Fruit fly (Drosophila melanogaster) whole organism, embryonic: ENCODE measurements around the gene CG33110.

ENCODE experiments used
- Aef1 ChIP-seq: fragments of 200-800 bp; sonication (Bioruptor generic); IDR thresholded peaks from 3 replicates; pipeline ENCODE4 v1.3.6; 2022; ENCODE audit warnings: missing biosample characterization, missing genetic modification characterization
- Atf6 ChIP-seq: fragments of 200-800 bp; sonication (Bioruptor generic); IDR thresholded peaks from 2 replicates; pipeline ENCODE4 v1.3.6; 2022; ENCODE audit warnings: missing biosample characterization, missing genetic modification characterization
- B-H2 ChIP-seq: fragments of 200-800 bp; sonication (Bioruptor generic); optimal IDR thresholded peaks from 2 replicates; lab custom pipeline; 2018; ENCODE audit warnings: missing biosample characterization, mild to moderate bottlenecking, missing genetic modification characterization
- CG10654 ChIP-seq: fragments of 200-800 bp; sonication (Bioruptor generic); optimal IDR thresholded peaks from 2 replicates; lab custom pipeline; 2016; ENCODE audit warnings: missing biosample characterization, missing genetic modification characterization
- CG12219 ChIP-seq: fragments of 200-800 bp; sonication (Bioruptor generic); optimal IDR thresholded peaks from 3 replicates; lab custom pipeline; 2018; ENCODE audit warnings: missing biosample characterization, mild to moderate bottlenecking, missing genetic modification characterization
- CG1233 ChIP-seq: fragments of 200-800 bp; sonication (Bioruptor generic); optimal IDR thresholded peaks from 4 replicates; lab custom pipeline; 2018; ENCODE audit warnings: missing biosample characterization, mild to moderate bottlenecking, missing genetic modification characterization
- CG12391 ChIP-seq: fragments of 200-800 bp; sonication (Bioruptor generic); optimal IDR thresholded peaks from 3 replicates; lab custom pipeline; 2018; ENCODE audit warnings: missing biosample characterization, mild to moderate bottlenecking, missing genetic modification characterization, moderate library complexity
- CG12744 ChIP-seq: fragments of 200-800 bp; sonication (Bioruptor generic); optimal IDR thresholded peaks from 2 replicates; lab custom pipeline; 2016; ENCODE audit warnings: missing biosample characterization, missing genetic modification characterization
- CG17186 ChIP-seq: fragments of 200-800 bp; sonication (Bioruptor generic); optimal IDR thresholded peaks from 3 replicates; lab custom pipeline; 2017; ENCODE audit warnings: missing biosample characterization, missing genetic modification reagents, missing genetic modification characterization
- CG17912 ChIP-seq: fragments of 200-800 bp; sonication (Bioruptor generic); optimal IDR thresholded peaks from 2 replicates; lab custom pipeline; 2018; ENCODE audit warnings: missing biosample characterization, mild to moderate bottlenecking, missing genetic modification characterization
- CG18764 ChIP-seq: fragments of 200-800 bp; sonication (Bioruptor generic); optimal IDR thresholded peaks from 3 replicates; lab custom pipeline; 2016; ENCODE audit warnings: missing biosample characterization, missing genetic modification characterization
- CG2129 ChIP-seq: fragments of 200-800 bp; sonication (Bioruptor generic); IDR thresholded peaks from 2 replicates; pipeline ENCODE4 v1.3.6; 2022; ENCODE audit warnings: missing biosample characterization, missing genetic modification characterization; ENCODE audit not compliant: partially characterized antibody
- CG2202 ChIP-seq: fragments of 200-800 bp; sonication (Bioruptor generic); optimal IDR thresholded peaks from 2 replicates; lab custom pipeline; 2018; ENCODE audit warnings: missing biosample characterization, mild to moderate bottlenecking, missing genetic modification characterization
- CG3065 ChIP-seq: fragments of 200-800 bp; sonication (Bioruptor generic); optimal IDR thresholded peaks from 2 replicates; lab custom pipeline; 2016; ENCODE audit warnings: missing biosample characterization, missing genetic modification characterization
- CG31365 ChIP-seq: fragments of 200-800 bp; sonication (Bioruptor generic); optimal IDR thresholded peaks from 2 replicates; lab custom pipeline; 2018; ENCODE audit warnings: missing biosample characterization, mild to moderate bottlenecking, missing genetic modification characterization
- CG31441 ChIP-seq: fragments of 200-800 bp; sonication (Bioruptor generic); IDR thresholded peaks from 2 replicates; pipeline ENCODE4 v1.3.6; 2022; ENCODE audit warnings: missing biosample characterization, missing genetic modification characterization
- CG3163 ChIP-seq: fragments of 200-800 bp; sonication (Bioruptor generic); optimal IDR thresholded peaks from 3 replicates; lab custom pipeline; 2016; ENCODE audit warnings: missing biosample characterization, missing genetic modification characterization
- CG32772 ChIP-seq: fragments of 200-800 bp; sonication (Bioruptor generic); IDR thresholded peaks from 2 replicates; pipeline ENCODE4 v1.3.6; 2022; ENCODE audit warnings: missing biosample characterization, missing genetic modification characterization
- CG34376 ChIP-seq: fragments of 200-800 bp; sonication (Bioruptor generic); optimal IDR thresholded peaks from 2 replicates; lab custom pipeline; 2018; ENCODE audit warnings: missing biosample characterization, mild to moderate bottlenecking, missing genetic modification characterization
- CG4424 ChIP-seq: fragments of 200-800 bp; sonication (Bioruptor generic); optimal IDR thresholded peaks from 3 replicates; lab custom pipeline; 2016; ENCODE audit warnings: missing biosample characterization, missing genetic modification characterization
- CG4730 ChIP-seq: fragments of 200-800 bp; sonication (Bioruptor generic); IDR thresholded peaks from 2 replicates; pipeline ENCODE4 v1.3.6; 2022; ENCODE audit warnings: missing biosample characterization, missing genetic modification characterization
- CG6683 ChIP-seq: fragments of 200-800 bp; sonication (Bioruptor generic); optimal IDR thresholded peaks from 2 replicates; lab custom pipeline; 2017; ENCODE audit warnings: missing biosample characterization, mild to moderate bottlenecking, missing genetic modification characterization, missing genetic modification reagents
- CG7271 ChIP-seq: fragments of 200-800 bp; sonication (Bioruptor generic); optimal IDR thresholded peaks from 2 replicates; lab custom pipeline; 2018; ENCODE audit warnings: missing biosample characterization, mild to moderate bottlenecking, missing genetic modification characterization, moderate library complexity
- CG7556 ChIP-seq: fragments of 200-800 bp; sonication (Bioruptor generic); optimal IDR thresholded peaks from 2 replicates; lab custom pipeline; 2017; ENCODE audit warnings: missing biosample characterization, mild to moderate bottlenecking, missing genetic modification characterization
- CG7963 ChIP-seq: fragments of 200-800 bp; sonication (Bioruptor generic); IDR thresholded peaks from 3 replicates; pipeline ENCODE4 v1.3.6; 2022; ENCODE audit warnings: missing biosample characterization, missing genetic modification characterization; ENCODE audit not compliant: partially characterized antibody
- Camta ChIP-seq: fragments of 200-800 bp; sonication (Bioruptor generic); optimal IDR thresholded peaks from 2 replicates; lab custom pipeline; 2016; ENCODE audit warnings: missing biosample characterization, missing genetic modification characterization
- Dad ChIP-seq: fragments of 200-800 bp; sonication (Bioruptor generic); optimal IDR thresholded peaks from 3 replicates; lab custom pipeline; 2016; ENCODE audit warnings: missing biosample characterization, missing genetic modification characterization
- Dek ChIP-seq: fragments of 200-800 bp; sonication (Bioruptor generic); optimal IDR thresholded peaks from 3 replicates; lab custom pipeline; 2019; ENCODE audit warnings: missing biosample characterization, mild to moderate bottlenecking, missing genetic modification characterization, moderate library complexity
- Dip3 ChIP-seq: fragments of 200-800 bp; sonication (Bioruptor generic); optimal IDR thresholded peaks from 3 replicates; lab custom pipeline; 2016; ENCODE audit warnings: missing biosample characterization, missing genetic modification characterization
- Ets65A ChIP-seq: fragments of 200-800 bp; sonication (Bioruptor generic); peaks from one replicate; lab custom pipeline; 2016; ENCODE audit warnings: missing biosample characterization, missing genetic modification characterization
- Fer3 ChIP-seq: fragments of 200-800 bp; sonication (Bioruptor generic); optimal IDR thresholded peaks from 2 replicates; lab custom pipeline; 2018; ENCODE audit warnings: missing biosample characterization, mild to moderate bottlenecking, missing genetic modification characterization, moderate library complexity
- Hr78 ChIP-seq, 2 experiments: fragments of 200-800 bp in 1 of 2; fragments of >200 bp in 1 of 2; sonication (Bioruptor generic) in 1 of 2; optimal IDR thresholded peaks; 2 replicates each; lab custom pipeline; 2017 to 2019; ENCODE audit warnings: missing biosample characterization in 2 of 2, missing genetic modification characterization in 2 of 2, mild to moderate bottlenecking in 1 of 2, moderate library complexity in 1 of 2
- MBD-R2 ChIP-seq: fragments of 200-800 bp; sonication (Bioruptor generic); IDR thresholded peaks from 2 replicates; pipeline ENCODE4 v1.3.6; 2022; ENCODE audit warnings: missing biosample characterization, missing genetic modification characterization
- MTF-1 ChIP-seq: fragments of 200-800 bp; sonication (Bioruptor generic); optimal IDR thresholded peaks from 2 replicates; lab custom pipeline; 2018; ENCODE audit warnings: missing biosample characterization, mild to moderate bottlenecking, missing genetic modification characterization, borderline replicate concordance
- Nf-YC ChIP-seq: fragments of 200-800 bp; optimal IDR thresholded peaks from 3 replicates; lab custom pipeline; 2019; ENCODE audit warnings: missing biosample characterization, mild to moderate bottlenecking, missing genetic modification characterization, moderate library complexity
- Oli ChIP-seq: fragments of 200-800 bp; sonication (Bioruptor generic); optimal IDR thresholded peaks from 2 replicates; lab custom pipeline; 2018; ENCODE audit warnings: missing biosample characterization, mild to moderate bottlenecking, missing genetic modification characterization, moderate library complexity
- Sry-δ ChIP-seq: fragments of 200-800 bp; sonication (Bioruptor generic); optimal IDR thresholded peaks from 2 replicates; lab custom pipeline; 2016; ENCODE audit warnings: missing biosample characterization, missing genetic modification characterization
- TFAM ChIP-seq: fragments of 200-800 bp; sonication (Bioruptor generic); optimal IDR thresholded peaks from 2 replicates; lab custom pipeline; 2017; ENCODE audit warnings: missing biosample characterization, missing genetic modification characterization, inconsistent platforms
- Tbp ChIP-seq: fragments of >200 bp; optimal IDR thresholded peaks from 2 replicates; lab custom pipeline; 2018; ENCODE audit warnings: missing biosample characterization, missing genetic modification characterization
- YL-1 ChIP-seq: fragments of 200-800 bp; sonication (Bioruptor generic); optimal IDR thresholded peaks from 3 replicates; lab custom pipeline; 2017; ENCODE audit warnings: missing biosample characterization, mild to moderate bottlenecking, missing genetic modification characterization
- ac ChIP-seq: fragments of 200-800 bp; sonication (Bioruptor generic); optimal IDR thresholded peaks from 3 replicates; lab custom pipeline; 2017; ENCODE audit warnings: missing biosample characterization, mild to moderate bottlenecking, missing genetic modification characterization
- az2 ChIP-seq: fragments of 200-800 bp; sonication (Bioruptor generic); optimal IDR thresholded peaks from 3 replicates; lab custom pipeline; 2016; ENCODE audit warnings: missing biosample characterization, missing genetic modification characterization
- bbx ChIP-seq: fragments of 200-800 bp; sonication (Bioruptor generic); IDR thresholded peaks from 2 replicates; pipeline ENCODE4 v1.3.6; 2022; ENCODE audit warnings: missing biosample characterization, missing genetic modification characterization; ENCODE audit not compliant: partially characterized antibody
- bcd ChIP-seq: fragments of 200-800 bp; sonication (Bioruptor generic); optimal IDR thresholded peaks from 2 replicates; lab custom pipeline; 2017; ENCODE audit warnings: missing biosample characterization, mild to moderate bottlenecking, missing genetic modification characterization
- gce ChIP-seq: fragments of 200-800 bp; sonication (Bioruptor generic); IDR thresholded peaks from 3 replicates; pipeline ENCODE4 v1.3.6; 2022; ENCODE audit warnings: missing biosample characterization, missing genetic modification characterization
- gfzf ChIP-seq: fragments of 200-800 bp; sonication (Bioruptor generic); optimal IDR thresholded peaks from 2 replicates; lab custom pipeline; 2016; ENCODE audit warnings: missing biosample characterization, mild to moderate bottlenecking, missing genetic modification characterization, moderate library complexity
- grn ChIP-seq: fragments of 200-800 bp; sonication (Bioruptor generic); optimal IDR thresholded peaks from 3 replicates; lab custom pipeline; 2017; ENCODE audit warnings: missing biosample characterization, missing genetic modification characterization
- pfk ChIP-seq: fragments of 200-800 bp; sonication (Bioruptor generic); optimal IDR thresholded peaks from 2 replicates; lab custom pipeline; 2018; ENCODE audit warnings: missing biosample characterization, mild to moderate bottlenecking, missing genetic modification characterization, moderate library complexity
- pum ChIP-seq: fragments of 200-800 bp; sonication (Bioruptor generic); optimal IDR thresholded peaks from 2 replicates; lab custom pipeline; 2016; ENCODE audit warnings: missing biosample characterization, missing genetic modification characterization
- slou ChIP-seq: fragments of 200-800 bp; sonication (Bioruptor generic); optimal IDR thresholded peaks from 3 replicates; lab custom pipeline; 2016; ENCODE audit warnings: missing biosample characterization, missing genetic modification characterization
- zen2 ChIP-seq: fragments of 200-800 bp; sonication (Bioruptor generic); IDR thresholded peaks from 3 replicates; pipeline ENCODE4 v1.3.6; 2022; ENCODE audit warnings: missing biosample characterization, missing genetic modification characterization; ENCODE audit not compliant: partially characterized antibody

The CG33110 gene

DNA sequence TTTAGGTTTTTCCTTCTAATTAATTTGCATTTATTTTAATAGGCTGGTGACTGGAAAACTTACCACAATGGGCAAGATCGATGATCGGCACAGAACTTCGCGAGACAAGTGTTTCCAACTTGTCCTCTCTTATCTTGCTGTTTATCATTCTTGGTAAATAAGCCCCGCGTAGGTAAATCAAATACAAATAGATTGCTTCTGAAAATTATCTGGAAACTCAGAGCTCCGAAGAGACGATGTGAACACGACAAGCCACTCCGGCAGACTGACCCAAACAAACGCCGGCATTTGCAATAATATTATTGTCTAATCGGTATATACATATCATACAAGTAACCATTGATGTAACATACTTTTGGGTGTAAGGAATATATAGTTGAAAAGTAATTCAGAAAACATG, 39.7 kb upstream of the CG33110 start, which contains the start of gene CG33099 (continued):
- TF ChIP-seq zen2 (no peak), Dip3 (GFP tag; lab: Kevin White, UChicago) (no peak), CG7556 (GFP tag; lab: Kevin White, UChicago) (peak; percentile 2), Dad (no peak), CG17912 (GFP tag; lab: Kevin White, UChicago) (no peak), ac (GFP tag; lab: Kevin White, UChicago) (peak; percentile 13), grn (peak; percentile 72), Nf-YC (peak; percentile 17), Oli (tag; lab: Kevin White, UChicago) (no peak), Atf6 (GFP tag; lab: Robert Waterston, UW) (peak; percentile 52; the same call in 1 of the 2 replicates), CG3163 (GFP tag; lab: Kevin White, UChicago) (no peak), gce (GFP tag; lab: Robert Waterston, UW) (0 out of 3 replicates have a peak, but pooled peaks have one; percentile 7), CG2202 (tag; lab: Kevin White, UChicago) (peak; percentile 43), Sry-δ (peak; percentile 8), CG31441 (GFP tag; lab: Robert Waterston, UW) (no peak; the same call in 1 of the 2 replicates), CG7271 (tag; lab: Kevin White, UChicago) (peak; percentile 0), Aef1 (GFP tag; lab: Robert Waterston, UW) (no peak), Hr78 (GFP tag; optimal IDR thresholded peaks at IDR 0.05; lab: Kevin White, UChicago) (peak in 1 of 2 experiments; percentile 17), Dek (tag; lab: Kevin White, UChicago) (peak; percentile 38), CG32772 (no peak), Fer3 (tag; lab: Kevin White, UChicago) (peak; percentile 49), CG34376 (GFP tag; lab: Kevin White, UChicago) (peak; percentile 72), TFAM (GFP tag; lab: Kevin White, UChicago) (no peak), CG4730 (GFP tag; lab: Robert Waterston, UW) (no peak), Tbp (GFP tag; lab: Kevin White, UChicago) (no peak), pum (no peak), YL-1 (GFP tag; lab: Kevin White, UChicago) (no peak), CG3065 (GFP tag; lab: Kevin White, UChicago) (no peak), bbx (GFP tag; lab: Robert Waterston, UW) (no peak), az2 (GFP tag; lab: Kevin White, UChicago) (no peak), gfzf (GFP tag; lab: Kevin White, UChicago) (no peak), CG4424 (GFP tag; lab: Kevin White, UChicago) (no peak), CG7963 (no peak), bcd (GFP tag; lab: Kevin White, UChicago) (peak; percentile 11), Ets65A (GFP tag; lab: Kevin White, UChicago) (no peak), CG2129 (GFP tag; lab: Robert Waterston, UW) (no peak), CG1233 (GFP tag; lab: Kevin White, UChicago) (peak; percentile 67), slou (GFP tag; lab: Kevin White, UChicago) (no peak), CG31365 (tag; lab: Kevin White, UChicago) (no peak), CG6683 (GFP tag; lab: Kevin White, UChicago) (peak; percentile 2), B-H2 (GFP tag; lab: Kevin White, UChicago) (peak; percentile 51), MBD-R2 (GFP tag; lab: Robert Waterston, UW) (no peak), CG17186 (GFP tag; lab: Kevin White, UChicago) (no peak), MTF-1 (peak; percentile 60), CG18764 (no peak), CG12744 (GFP tag; lab: Kevin White, UChicago) (peak; percentile 26), pfk (GFP tag; lab: Kevin White, UChicago) (peak; percentile 25), CG12219 (GFP tag; lab: Kevin White, UChicago) (peak; percentile 22), CG12391 (tag; lab: Kevin White, UChicago) (no peak), CG10654 (GFP tag; lab: Kevin White, UChicago) (no peak), Camta (GFP tag; lab: Kevin White, UChicago) (peak; percentile 16)
